Fruit fly (Drosophila melanogaster) whole organism, embryonic: ENCODE data around the gene CG33647.
A peak's percentile ranks its signal among the peaks of the same experiment; 100 is the strongest.

Source experiments
- Antp ChIP-seq: fragments of 200-800 bp; sonication (Bioruptor generic); optimal IDR thresholded peaks from 3 replicates; lab custom pipeline; 2016; ENCODE audit warnings: missing biosample characterization, missing genetic modification characterization
- Bgb ChIP-seq: fragments of 200-800 bp; sonication (Bioruptor generic); IDR thresholded peaks from 2 replicates; pipeline ENCODE4 v1.3.6; 2022; ENCODE audit warnings: missing biosample characterization, missing genetic modification characterization; ENCODE audit not compliant: partially characterized antibody
- CG10462 ChIP-seq: fragments of 200-800 bp; sonication (Bioruptor generic); optimal IDR thresholded peaks from 2 replicates; lab custom pipeline; 2016; ENCODE audit warnings: missing biosample characterization, missing genetic modification characterization
- CG10654 ChIP-seq: fragments of 200-800 bp; sonication (Bioruptor generic); optimal IDR thresholded peaks from 2 replicates; lab custom pipeline; 2016; ENCODE audit warnings: missing biosample characterization, missing genetic modification characterization
- CG15269 ChIP-seq: fragments of 200-800 bp; sonication (Bioruptor generic); optimal IDR thresholded peaks from 2 replicates; lab custom pipeline; 2018; ENCODE audit warnings: missing biosample characterization, mild to moderate bottlenecking, missing genetic modification characterization, moderate library complexity
- CG16863 ChIP-seq: fragments of 200-800 bp; sonication (Bioruptor generic); optimal IDR thresholded peaks from 3 replicates; lab custom pipeline; 2016; ENCODE audit warnings: missing biosample characterization, missing genetic modification characterization
- CG17385 ChIP-seq: fragments of 200-800 bp; sonication (Bioruptor generic); optimal IDR thresholded peaks from 3 replicates; lab custom pipeline; 2018; ENCODE audit warnings: missing biosample characterization, mild to moderate bottlenecking, missing genetic modification characterization
- CG3065 ChIP-seq: fragments of 200-800 bp; sonication (Bioruptor generic); optimal IDR thresholded peaks from 2 replicates; lab custom pipeline; 2016; ENCODE audit warnings: missing biosample characterization, missing genetic modification characterization
- CG3281 ChIP-seq: fragments of 200-800 bp; sonication (Bioruptor generic); optimal IDR thresholded peaks from 3 replicates; lab custom pipeline; 2017; ENCODE audit warnings: missing biosample characterization, mild to moderate bottlenecking, missing genetic modification characterization
- CG3847 ChIP-seq: fragments of 200-800 bp; sonication (Bioruptor generic); IDR thresholded peaks from 2 replicates; pipeline ENCODE4 v1.3.6; 2022; ENCODE audit warnings: missing biosample characterization, missing genetic modification characterization
- CG5180 ChIP-seq: fragments of 200-800 bp; sonication (Bioruptor generic); optimal IDR thresholded peaks from 3 replicates; lab custom pipeline; 2017; ENCODE audit warnings: missing biosample characterization, missing genetic modification characterization, mild to moderate bottlenecking, moderate library complexity, missing genetic modification reagents
- CG5953 ChIP-seq: fragments of 200-800 bp; sonication (Bioruptor generic); IDR thresholded peaks from 2 replicates; pipeline ENCODE4 v1.3.6; 2022; ENCODE audit warnings: missing biosample characterization, missing genetic modification characterization
- CG6765 ChIP-seq: fragments of 200-800 bp; sonication (Bioruptor generic); optimal IDR thresholded peaks from 3 replicates; lab custom pipeline; 2017; ENCODE audit warnings: missing biosample characterization, mild to moderate bottlenecking, missing genetic modification characterization
- CG6791 ChIP-seq: fragments of 200-800 bp; sonication (Bioruptor generic); IDR thresholded peaks from 3 replicates; pipeline ENCODE4 v1.3.6; 2022; ENCODE audit warnings: missing biosample characterization, missing genetic modification characterization; ENCODE audit not compliant: partially characterized antibody
- CG7839 ChIP-seq: fragments of 200-800 bp; sonication (Bioruptor generic); optimal IDR thresholded peaks from 3 replicates; lab custom pipeline; 2018; ENCODE audit warnings: missing biosample characterization, mild to moderate bottlenecking, missing genetic modification characterization, moderate library complexity
- CG7963 ChIP-seq: fragments of 200-800 bp; sonication (Bioruptor generic); IDR thresholded peaks from 3 replicates; pipeline ENCODE4 v1.3.6; 2022; ENCODE audit warnings: missing biosample characterization, missing genetic modification characterization; ENCODE audit not compliant: partially characterized antibody
- CG8765 ChIP-seq: fragments of 200-800 bp; sonication (Bioruptor generic); IDR thresholded peaks from 2 replicates; pipeline ENCODE4 v1.3.6; 2022; ENCODE audit warnings: missing biosample characterization, missing genetic modification characterization
- Doc3 ChIP-seq: fragments of 200-800 bp; sonication (Bioruptor generic); IDR thresholded peaks from 3 replicates; pipeline ENCODE4 v1.3.6; 2022; ENCODE audit warnings: missing biosample characterization, missing genetic modification characterization; ENCODE audit not compliant: partially characterized antibody
- Dp ChIP-seq: fragments of 200-800 bp; sonication (Bioruptor generic); optimal IDR thresholded peaks from 2 replicates; lab custom pipeline; 2018; ENCODE audit warnings: missing biosample characterization, mild to moderate bottlenecking, missing genetic modification characterization, moderate library complexity
- Fer3 ChIP-seq: fragments of 200-800 bp; sonication (Bioruptor generic); optimal IDR thresholded peaks from 2 replicates; lab custom pipeline; 2018; ENCODE audit warnings: missing biosample characterization, mild to moderate bottlenecking, missing genetic modification characterization, moderate library complexity
- H2.0 ChIP-seq: fragments of 200-800 bp; sonication (Bioruptor generic); IDR thresholded peaks from 2 replicates; pipeline ENCODE4 v1.3.6; 2022; ENCODE audit warnings: missing biosample characterization, missing genetic modification characterization
- Hr3 ChIP-seq: fragments of 200-800 bp; sonication (Bioruptor generic); optimal IDR thresholded peaks from 3 replicates; lab custom pipeline; 2016; ENCODE audit warnings: missing biosample characterization, missing genetic modification characterization
- Hr51 ChIP-seq, 2 experiments: fragments of 200-800 bp; sonication (Bioruptor generic); optimal IDR thresholded peaks; 2 replicates in 1 of 2; 3 replicates in 1 of 2; lab custom pipeline; 2016 to 2018; ENCODE audit warnings: missing biosample characterization in 2 of 2, missing genetic modification characterization in 2 of 2, mild to moderate bottlenecking in 1 of 2, moderate library complexity in 1 of 2
- Hsf ChIP-seq: fragments of 200-800 bp; sonication (Bioruptor generic); optimal IDR thresholded peaks from 3 replicates; lab custom pipeline; 2016; ENCODE audit warnings: missing biosample characterization, missing genetic modification characterization
- Med ChIP-seq: fragments of 200-800 bp; sonication (Bioruptor generic); peaks from one replicate; lab custom pipeline; 2016; ENCODE audit warnings: missing biosample characterization, missing genetic modification characterization, mild to moderate bottlenecking, inconsistent platforms, moderate library complexity
- Poxn ChIP-seq: fragments of 200-800 bp; sonication (Bioruptor generic); IDR thresholded peaks from 2 replicates; pipeline ENCODE4 v1.3.6; 2022; ENCODE audit warnings: missing biosample characterization, missing genetic modification characterization
- Sry-β ChIP-seq: fragments of 200-800 bp; sonication (Bioruptor generic); optimal IDR thresholded peaks from 2 replicates; lab custom pipeline; 2018; ENCODE audit warnings: missing biosample characterization, mild to moderate bottlenecking, missing genetic modification characterization, moderate library complexity
- Ssrp ChIP-seq: fragments of 200-800 bp; sonication (Bioruptor generic); optimal IDR thresholded peaks from 2 replicates; lab custom pipeline; 2018; ENCODE audit warnings: missing biosample characterization, mild to moderate bottlenecking, missing genetic modification characterization, moderate library complexity
- amos ChIP-seq: fragments of 200-800 bp; sonication (Bioruptor generic); IDR thresholded peaks from 2 replicates; pipeline ENCODE4 v1.3.6; 2022; ENCODE audit warnings: missing biosample characterization, missing genetic modification characterization; ENCODE audit not compliant: partially characterized antibody
- ato ChIP-seq: fragments of 200-800 bp; sonication (Bioruptor generic); IDR thresholded peaks from 2 replicates; pipeline ENCODE4 v1.3.6; 2022; ENCODE audit warnings: missing biosample characterization, missing genetic modification characterization; ENCODE audit not compliant: partially characterized antibody
- caup ChIP-seq: fragments of 200-800 bp; sonication (Bioruptor generic); optimal IDR thresholded peaks from 3 replicates; lab custom pipeline; 2017; ENCODE audit warnings: missing biosample characterization, mild to moderate bottlenecking, missing genetic modification characterization, moderate library complexity; ENCODE audit not compliant: severe bottlenecking
- croc ChIP-seq: fragments of 200-800 bp; sonication (Bioruptor generic); conservative IDR thresholded peaks from 3 replicates; pipeline ENCODE4 v1.3.6; 2022; ENCODE audit warnings: missing biosample characterization, missing genetic modification characterization
- dmrt11E ChIP-seq: fragments of 200-800 bp; sonication (Bioruptor generic); optimal IDR thresholded peaks from 3 replicates; lab custom pipeline; 2018; ENCODE audit warnings: missing biosample characterization, mild to moderate bottlenecking, missing genetic modification characterization, moderate library complexity
- eyg ChIP-seq: fragments of 200-800 bp; sonication (Bioruptor generic); optimal IDR thresholded peaks from 3 replicates; lab custom pipeline; 2016; ENCODE audit warnings: missing biosample characterization, missing genetic modification characterization
- fru ChIP-seq: fragments of >200 bp; optimal IDR thresholded peaks from 2 replicates; lab custom pipeline; 2017
- jumu ChIP-seq: fragments of 200-800 bp; sonication (Bioruptor generic); optimal IDR thresholded peaks from 3 replicates; lab custom pipeline; 2016; ENCODE audit warnings: missing biosample characterization, missing genetic modification characterization
- klu ChIP-seq: fragments of 200-800 bp; sonication (Bioruptor generic); IDR thresholded peaks from 2 replicates; pipeline ENCODE4 v1.3.6; 2022; ENCODE audit warnings: missing biosample characterization, missing genetic modification characterization
- mirr ChIP-seq: fragments of 200-800 bp; sonication (Bioruptor generic); optimal IDR thresholded peaks from 3 replicates; lab custom pipeline; 2018; ENCODE audit warnings: missing biosample characterization, mild to moderate bottlenecking, missing genetic modification characterization
- prd ChIP-seq, 3 experiments: fragments of >200 bp in 2 of 3; fragments of 200-800 bp in 1 of 3; sonication (Bioruptor generic) in 1 of 3; optimal IDR thresholded peaks in 2 of 3; IDR thresholded peaks in 1 of 3; 2 replicates in 2 of 3; 3 replicates in 1 of 3; pipeline versions ENCODE4 v1.3.6 to Lab custom; 2017 to 2022; ENCODE audit warnings: missing biosample characterization in 1 of 3, missing genetic modification characterization in 1 of 3
- psq ChIP-seq: fragments of 200-800 bp; sonication (Bioruptor generic); optimal IDR thresholded peaks from 2 replicates; lab custom pipeline; 2017; ENCODE audit warnings: missing biosample characterization, missing genetic modification characterization
- sc ChIP-seq, 3 experiments: fragments of >200 bp in 2 of 3; fragments of 200-800 bp in 1 of 3; sonication (Bioruptor generic) in 1 of 3; optimal IDR thresholded peaks; 2 replicates in 2 of 3; 3 replicates in 1 of 3; lab custom pipeline; 2017; ENCODE audit warnings: mild to moderate bottlenecking in 1 of 3, missing biosample characterization in 1 of 3, missing genetic modification characterization in 1 of 3, missing genetic modification reagents in 1 of 3
- sens ChIP-seq: fragments of 200-800 bp; sonication (Bioruptor generic); peaks from one replicate; lab custom pipeline; 2016; ENCODE audit warnings: missing biosample characterization, missing genetic modification characterization
- stwl ChIP-seq: fragments of 200-800 bp; sonication (Bioruptor generic); optimal IDR thresholded peaks from 3 replicates; lab custom pipeline; 2018; ENCODE audit warnings: missing biosample characterization, mild to moderate bottlenecking, missing genetic modification characterization, moderate library complexity
- zen ChIP-seq: fragments of 200-800 bp; sonication (Bioruptor generic); optimal IDR thresholded peaks from 3 replicates; lab custom pipeline; 2018; ENCODE audit warnings: missing biosample characterization, mild to moderate bottlenecking, missing genetic modification characterization, moderate library complexity

Gene CG33647

dm6 chr3L:19261213-19261612, 25.1 kb downstream of the CG33647 start, which contains the start of gene Bet1 (continued):
- peak; percentile 16 for TF ChIP-seq Dp (GFP tag; lab: Kevin White, UChicago)

dm6 chr3L:19261720-19262119, 25.6 kb downstream of the CG33647 start:
- TF ChIP-seq mirr (GFP tag; lab: Kevin White, UChicago) (no peak), Ssrp (tag; lab: Kevin White, UChicago) (no peak), Med (peak; percentile 21), Poxn (GFP tag; lab: Robert Waterston, UW) (no peak), H2.0 (GFP tag; lab: Robert Waterston, UW) (no peak), CG7963 (GFP tag; lab: Robert Waterston, UW) (0 out of 3 replicates have a peak, but pooled peaks have one; percentile 54), sens (GFP tag; lab: Kevin White, UChicago) (peak; percentile 75), CG3065 (GFP tag; lab: Kevin White, UChicago) (no peak), eyg (GFP tag; lab: Kevin White, UChicago) (no peak), amos (GFP tag; lab: Robert Waterston, UW) (no peak), Sry-β (GFP tag; lab: Kevin White, UChicago) (no peak), Hr51 (GFP tag; optimal IDR thresholded peaks at IDR 0.05; lab: Kevin White, UChicago) (no peak), CG10462 (GFP tag; lab: Kevin White, UChicago) (no peak)

dm6 chr3L:19263480-19264140, 27.4 kb downstream of the CG33647 start, which contains the start of the genes CG42374 and Mettl5:
CG42374 (plus strand) TSS chr3L:19263766.
Mettl5 (plus strand) TSS chr3L:19263766.
- TF ChIP-seq CG15269 (tag; lab: Kevin White, UChicago) (peak; percentile 43), CG6791 (GFP tag; lab: Robert Waterston, UW) (no peak), CG5953 (GFP tag; lab: Robert Waterston, UW) (0 out of 2 replicates have a peak, but pooled peaks have one; percentile 1), CG8765 (GFP tag; lab: Robert Waterston, UW) (no peak), CG7839 (peak; percentile 61), Antp (GFP tag; lab: Kevin White, UChicago) (no peak), sc (optimal IDR thresholded peaks at IDR 0.05; lab: Kevin White, UChicago) (no peak), sc (GFP tag; optimal IDR thresholded peaks at IDR 0.05; lab: Kevin White, UChicago) (no peak), Hsf (GFP tag; lab: Kevin White, UChicago) (peak; percentile 8), croc (GFP tag; lab: Robert Waterston, UW) (no peak), zen (tag; lab: Kevin White, UChicago) (no peak), CG6765 (peak; percentile 29), stwl (tag; lab: Kevin White, UChicago) (no peak), CG17385 (GFP tag; lab: Kevin White, UChicago) (peak; percentile 2), CG3281 (GFP tag; lab: Kevin White, UChicago) (peak; percentile 70), caup (peak; percentile 43), CG16863 (GFP tag; lab: Kevin White, UChicago) (no peak), Doc3 (GFP tag; lab: Robert Waterston, UW) (no peak), prd (optimal IDR thresholded peaks at IDR 0.05; lab: Kevin White, UChicago) (no peak), prd (GFP tag; IDR thresholded peaks at IDR 0.05; lab: Robert Waterston, UW) (peak; percentile 44; the same call in 1 of the 3 replicates), fru (lab: Kevin White, UChicago) (no peak), CG7963 (GFP tag; lab: Robert Waterston, UW) (no peak), jumu (GFP tag; lab: Kevin White, UChicago) (no peak), CG5180 (GFP tag; lab: Kevin White, UChicago) (peak; percentile 3), ato (GFP tag; lab: Robert Waterston, UW) (no peak), Fer3 (tag; lab: Kevin White, UChicago) (peak; percentile 45), Bgb (GFP tag; lab: Robert Waterston, UW) (no peak), CG3847 (GFP tag; lab: Robert Waterston, UW) (no peak), Hr3 (GFP tag; lab: Kevin White, UChicago) (peak; percentile 21), klu (GFP tag; lab: Robert Waterston, UW) (no peak), psq (GFP tag; lab: Kevin White, UChicago) (no peak), CG10654 (GFP tag; lab: Kevin White, UChicago) (no peak), dmrt11E (tag; lab: Kevin White, UChicago) (no peak)
